Worm (Caenorhabditis elegans): ENCODE data around the gene W01B6.8.

W01B6.8 gene

DNA sequence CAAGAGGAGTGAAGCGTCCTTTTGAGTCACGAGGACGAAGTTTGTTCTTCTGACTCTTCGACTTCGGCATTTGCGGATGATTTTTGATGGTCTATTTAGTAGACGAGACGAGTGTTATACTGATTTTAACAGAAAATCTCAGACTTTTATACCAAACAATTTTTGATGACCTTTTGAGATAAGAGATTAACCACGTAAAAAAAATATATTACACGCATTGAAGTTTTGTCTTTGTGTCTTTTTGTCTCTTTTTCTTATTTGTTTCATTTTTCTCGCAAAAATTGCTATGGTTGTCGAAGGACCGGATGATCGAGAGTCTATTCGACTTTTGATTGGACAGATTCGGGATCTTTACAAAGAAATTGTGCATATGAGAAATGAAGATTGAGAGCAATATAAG lies 27.3 kb upstream of the W01B6.8 start, which contains the start of gene spch-1:
Gene spch-1, minus strand, starts transcription at position 101 of the 400 bp plus-strand sequence.
- TF ChIP-seq flt-1 (GFP tag; IDR thresholded peaks at IDR 0.05) (no peak), klf-2 (GFP tag; conservative IDR thresholded peaks at IDR 0.05) (no peak), med-1 (GFP tag; optimal IDR thresholded peaks at IDR 0.05; ENCODE audit: insufficient read depth) (no peak), T22C8.4 (GFP tag; IDR thresholded peaks at IDR 0.05) (no peak), ref-1 (GFP tag; conservative IDR thresholded peaks at IDR 0.05) (no peak), tab-1 (GFP tag; IDR thresholded peaks at IDR 0.05) (no peak), ztf-29 (GFP tag; IDR thresholded peaks at IDR 0.05) (no peak), cog-1 (tag; optimal IDR thresholded peaks at IDR 0.05) (no peak), ztf-23 (GFP tag; IDR thresholded peaks at IDR 0.05) (no peak)

ce11 chrIV:10110870-10111269 lies 26.7 kb upstream of the W01B6.8 start:
- TF ChIP-seq ref-1 (GFP tag; conservative IDR thresholded peaks at IDR 0.05) = no peak

DNA sequence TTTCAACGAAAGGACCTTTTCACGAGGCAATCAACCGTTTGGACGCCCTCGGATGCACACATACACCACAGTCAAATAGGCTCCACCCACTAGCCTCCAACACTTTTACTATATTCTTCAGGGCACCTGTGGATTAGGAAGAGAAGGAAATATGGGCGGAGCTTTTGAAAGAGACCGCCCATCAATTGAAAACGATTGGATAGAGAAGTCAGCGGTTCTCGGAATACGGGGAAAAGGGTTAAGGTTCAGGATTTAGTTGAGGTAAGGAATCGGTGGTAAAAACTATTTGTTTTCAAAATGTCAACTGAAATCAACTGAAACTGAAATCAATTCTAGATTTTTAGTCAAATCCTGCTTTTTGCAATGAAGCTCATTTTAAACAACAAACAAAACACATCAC lies 26.2 kb upstream of the W01B6.8 start, which contains the start of gene egl-38:
Gene egl-38, minus strand, starts transcription at position 101 of the 400 bp plus-strand sequence.
- TF ChIP-seq cog-1 (tag; optimal IDR thresholded peaks at IDR 0.05) (no peak), ref-1 (GFP tag; conservative IDR thresholded peaks at IDR 0.05) (no peak), klf-2 (GFP tag; conservative IDR thresholded peaks at IDR 0.05) (no peak), ztf-23 (GFP tag; IDR thresholded peaks at IDR 0.05) (no peak), ztf-29 (GFP tag; IDR thresholded peaks at IDR 0.05) (no peak), T22C8.4 (GFP tag; IDR thresholded peaks at IDR 0.05) (no peak), flt-1 (GFP tag; IDR thresholded peaks at IDR 0.05) (no peak)

- TF ChIP-seq T22C8.4 (GFP tag; IDR thresholded peaks at IDR 0.05) (no peak), klf-2 (GFP tag; conservative IDR thresholded peaks at IDR 0.05) (no peak), cog-1 (tag; optimal IDR thresholded peaks at IDR 0.05) (no peak), ztf-29 (GFP tag; IDR thresholded peaks at IDR 0.05) (no peak), ref-1 (GFP tag; conservative IDR thresholded peaks at IDR 0.05) (no peak), tab-1 (GFP tag; IDR thresholded peaks at IDR 0.05) (no peak), med-1 (GFP tag; optimal IDR thresholded peaks at IDR 0.05; ENCODE audit: insufficient read depth) (no peak), flt-1 (GFP tag; IDR thresholded peaks at IDR 0.05) (no peak), ztf-23 (GFP tag; IDR thresholded peaks at IDR 0.05) (no peak)
Measured at ce11 chrIV:10096881-10097280, 12.7 kb upstream of the W01B6.8 start, which contains the start of gene dis-3. TSS of gene dis-3 (plus strand) at chrIV:10097202.

ce11 chrIV:10095171-10095570 lies 11.0 kb upstream of the W01B6.8 start, which contains the start of the genes C04G2.5 and msp-36:
TSS of gene C04G2.5 (minus strand) at chrIV:10095271.
TSS of gene msp-36 (plus strand) at chrIV:10095433.
- no peak for TF ChIP-seq ztf-29 (GFP tag; IDR thresholded peaks at IDR 0.05)
- no peak for TF ChIP-seq T22C8.4 (GFP tag; IDR thresholded peaks at IDR 0.05)
- TF ChIP-seq ztf-23 (GFP tag; IDR thresholded peaks at IDR 0.05) = no peak
- TF ChIP-seq med-1 (GFP tag; optimal IDR thresholded peaks at IDR 0.05; ENCODE audit: insufficient read depth) = no peak
- no peak for TF ChIP-seq tab-1 (GFP tag; IDR thresholded peaks at IDR 0.05)
- TF ChIP-seq ref-1 (GFP tag; conservative IDR thresholded peaks at IDR 0.05) = no peak
- TF ChIP-seq flt-1 (GFP tag; IDR thresholded peaks at IDR 0.05) = no peak
- TF ChIP-seq cog-1 (tag; optimal IDR thresholded peaks at IDR 0.05) = no peak
- no peak for TF ChIP-seq klf-2 (GFP tag; conservative IDR thresholded peaks at IDR 0.05)

- TF ChIP-seq ztf-23 (GFP tag; IDR thresholded peaks at IDR 0.05) (no peak), flt-1 (GFP tag; IDR thresholded peaks at IDR 0.05) (no peak), ref-1 (GFP tag; conservative IDR thresholded peaks at IDR 0.05) (no peak), ztf-29 (GFP tag; IDR thresholded peaks at IDR 0.05) (no peak), cog-1 (tag; optimal IDR thresholded peaks at IDR 0.05) (no peak), klf-2 (GFP tag; conservative IDR thresholded peaks at IDR 0.05) (no peak), tab-1 (GFP tag; IDR thresholded peaks at IDR 0.05) (no peak), T22C8.4 (GFP tag; IDR thresholded peaks at IDR 0.05) (no peak), med-1 (GFP tag; optimal IDR thresholded peaks at IDR 0.05; ENCODE audit: insufficient read depth) (no peak)
Measured at ce11 chrIV:10090358-10090757, 6.2 kb upstream of the W01B6.8 start, which contains the start of gene ttbk-5. TSS of gene ttbk-5 (plus strand) at chrIV:10090658.

ce11 chrIV:10089777-10090176 lies 5.6 kb upstream of the W01B6.8 start, which contains the start of gene ttr-39:
TSS of gene ttr-39 (minus strand) at chrIV:10089877.
- TF ChIP-seq T22C8.4 (GFP tag; IDR thresholded peaks at IDR 0.05) = no peak
- TF ChIP-seq med-1 (GFP tag; optimal IDR thresholded peaks at IDR 0.05; ENCODE audit: insufficient read depth) = no peak
- no peak for TF ChIP-seq cog-1 (tag; optimal IDR thresholded peaks at IDR 0.05)
- TF ChIP-seq tab-1 (GFP tag; IDR thresholded peaks at IDR 0.05) = no peak

- TF ChIP-seq flt-1 (GFP tag; IDR thresholded peaks at IDR 0.05) (peak; percentile 61; the same call in 1 of the 2 replicates), cog-1 (tag; optimal IDR thresholded peaks at IDR 0.05) (no peak)
Measured at ce11 chrIV:10085401-10086187, 1.4 kb upstream of the W01B6.8 start, which contains the start of the genes col-2 and ndc-80. TSS of gene col-2 (minus strand) at chrIV:10085451. TSS of gene ndc-80 (plus strand) at chrIV:10086137.

- TF ChIP-seq med-1 (GFP tag; optimal IDR thresholded peaks at IDR 0.05; ENCODE audit: insufficient read depth) (no peak), flt-1 (GFP tag; IDR thresholded peaks at IDR 0.05) (no peak), tab-1 (GFP tag; IDR thresholded peaks at IDR 0.05) (no peak), ref-1 (GFP tag; conservative IDR thresholded peaks at IDR 0.05) (no peak), ztf-29 (GFP tag; IDR thresholded peaks at IDR 0.05) (no peak), klf-2 (GFP tag; conservative IDR thresholded peaks at IDR 0.05) (no peak), ztf-23 (GFP tag; IDR thresholded peaks at IDR 0.05) (no peak), cog-1 (tag; optimal IDR thresholded peaks at IDR 0.05) (no peak), T22C8.4 (GFP tag; IDR thresholded peaks at IDR 0.05) (no peak)
Measured at ce11 chrIV:10080816-10081215, 3.4 kb downstream of the W01B6.8 start, which contains the start of gene W01B6.6. TSS of gene W01B6.6 (plus strand) at chrIV:10081116.

DNA sequence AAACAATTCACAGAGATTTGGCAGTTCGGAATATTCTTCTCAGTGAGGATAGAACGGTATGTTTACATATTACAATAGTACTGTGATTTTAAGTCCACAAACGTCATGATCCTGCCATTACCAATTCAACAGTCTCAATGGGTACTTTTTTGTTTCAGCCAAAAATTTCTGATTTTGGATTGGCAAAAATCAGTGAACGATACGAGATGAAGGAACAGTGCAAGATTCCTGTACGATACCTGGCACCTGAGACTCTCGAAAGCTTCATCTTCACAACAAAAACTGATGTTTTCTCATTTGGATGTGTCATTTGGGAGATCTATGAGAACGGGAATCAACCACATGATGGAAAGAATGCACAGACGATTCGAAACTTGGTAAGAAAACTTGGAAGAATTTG lies 6.2 kb downstream of the W01B6.8 start:
- TF ChIP-seq cog-1 (tag; optimal IDR thresholded peaks at IDR 0.05) = no peak
- TF ChIP-seq klf-2 (GFP tag; conservative IDR thresholded peaks at IDR 0.05) = no peak
- TF ChIP-seq flt-1 (GFP tag; IDR thresholded peaks at IDR 0.05) = no peak
- TF ChIP-seq ztf-29 (GFP tag; IDR thresholded peaks at IDR 0.05) = no peak
- no peak for TF ChIP-seq med-1 (GFP tag; optimal IDR thresholded peaks at IDR 0.05; ENCODE audit: insufficient read depth)
- TF ChIP-seq T22C8.4 (GFP tag; IDR thresholded peaks at IDR 0.05) = no peak
- TF ChIP-seq ztf-23 (GFP tag; IDR thresholded peaks at IDR 0.05) = no peak
